ENCODE assay signal across 1 fruit fly cellular context in genomic region chr2L:7295924-7296323, dm6.
TF ChIP-seq lines count a peak whose summit lies in the region.

No protein-coding gene starts in this region.

TF ChIP-seq in whole organism, embryonic, 481 proteins besides CTCF, POLR2A, EP300 and RAD21 (continued from another document and continues in another):
- peak; percentile 80 for TF ChIP-seq az2 (GFP tag; optimal IDR thresholded peaks at IDR 0.05; lab: Kevin White, UChicago)
- TF ChIP-seq CG11247 (GFP tag; IDR thresholded peaks at IDR 0.05; lab: Robert Waterston, UW) = no peak
- peak; percentile 70 for TF ChIP-seq Six4 (GFP tag; optimal IDR thresholded peaks at IDR 0.05; lab: Kevin White, UChicago)
- TF ChIP-seq rib (GFP tag; IDR thresholded peaks at IDR 0.05; lab: Robert Waterston, UW) = no peak
- TF ChIP-seq ash1 (GFP tag; optimal IDR thresholded peaks at IDR 0.05; lab: Kevin White, UChicago) = no peak
- TF ChIP-seq CG2129 (GFP tag; IDR thresholded peaks at IDR 0.05; lab: Robert Waterston, UW; ENCODE audit: partially characterized antibody) = no peak
- TF ChIP-seq CG17912 (GFP tag; optimal IDR thresholded peaks at IDR 0.05; lab: Kevin White, UChicago) = no peak
- no peak for TF ChIP-seq Ets65A (GFP tag; lab: Kevin White, UChicago)
- peak; percentile 77; the same call in 2 of the 3 replicates for TF ChIP-seq so (GFP tag; IDR thresholded peaks at IDR 0.05; lab: Robert Waterston, UW)
- TF ChIP-seq Dip3 (GFP tag; optimal IDR thresholded peaks at IDR 0.05; lab: Kevin White, UChicago) = no peak
- no peak for TF ChIP-seq CG9932 (GFP tag; IDR thresholded peaks at IDR 0.05; lab: Robert Waterston, UW)
- TF ChIP-seq NfI (GFP tag; optimal IDR thresholded peaks at IDR 0.05; lab: Kevin White, UChicago) = peak; percentile 57
- TF ChIP-seq cas (GFP tag; IDR thresholded peaks at IDR 0.05; lab: Robert Waterston, UW) = no peak
- peak; percentile 43 for TF ChIP-seq nau (GFP tag; optimal IDR thresholded peaks at IDR 0.05; lab: Kevin White, UChicago)
- TF ChIP-seq Bteb2 (GFP tag; optimal IDR thresholded peaks at IDR 0.05; lab: Kevin White, UChicago) = no peak
- TF ChIP-seq B-H2 (GFP tag; optimal IDR thresholded peaks at IDR 0.05; lab: Kevin White, UChicago) = no peak
- peak; percentile 41 for TF ChIP-seq lilli (GFP tag; optimal IDR thresholded peaks at IDR 0.05; lab: Kevin White, UChicago)
- peak; percentile 78 for TF ChIP-seq Ptx1 (GFP tag; IDR thresholded peaks at IDR 0.05; lab: Robert Waterston, UW)
- TF ChIP-seq tgo (GFP tag; IDR thresholded peaks at IDR 0.05; lab: Robert Waterston, UW) = peak; percentile 59; the same call in 2 of the 3 replicates
- peak; percentile 90 for TF ChIP-seq phol (tag; optimal IDR thresholded peaks at IDR 0.05; lab: Kevin White, UChicago)
- TF ChIP-seq CG17328 (GFP tag; IDR thresholded peaks at IDR 0.05; lab: Robert Waterston, UW) = peak; percentile 85
- peak; percentile 76 for TF ChIP-seq sisA (GFP tag; IDR thresholded peaks at IDR 0.05; lab: Robert Waterston, UW)
- 0 out of 2 replicates have a peak, but pooled peaks have one; percentile 18 for TF ChIP-seq CG5953 (GFP tag; IDR thresholded peaks at IDR 0.05; lab: Robert Waterston, UW)
- no peak for TF ChIP-seq CG7987 (GFP tag; optimal IDR thresholded peaks at IDR 0.05; lab: Kevin White, UChicago)
- TF ChIP-seq ewg (GFP tag; optimal IDR thresholded peaks at IDR 0.05; lab: Kevin White, UChicago) = peak; percentile 65
- peak; percentile 65 for TF ChIP-seq CG10959 (GFP tag; IDR thresholded peaks at IDR 0.05; lab: Robert Waterston, UW)
- TF ChIP-seq CG9609 (GFP tag; optimal IDR thresholded peaks at IDR 0.05; lab: Kevin White, UChicago) = no peak
- peak; percentile 27 for TF ChIP-seq CG12236 (GFP tag; optimal IDR thresholded peaks at IDR 0.05; lab: Kevin White, UChicago)
- peak; percentile 34 for TF ChIP-seq CG12299 (tag; optimal IDR thresholded peaks at IDR 0.05; lab: Kevin White, UChicago)
- TF ChIP-seq row (GFP tag; IDR thresholded peaks at IDR 0.05; lab: Robert Waterston, UW) = peak; percentile 74
- TF ChIP-seq eve (GFP tag; optimal IDR thresholded peaks at IDR 0.05; lab: Kevin White, UChicago) = peak; percentile 19 to 91
- TF ChIP-seq scrt (GFP tag; optimal IDR thresholded peaks at IDR 0.05; lab: Kevin White, UChicago) = no peak
- no peak for TF ChIP-seq inv (GFP tag; IDR thresholded peaks at IDR 0.05; lab: Robert Waterston, UW; ENCODE audit: partially characterized antibody)
- no peak for TF ChIP-seq Opbp (GFP tag; IDR thresholded peaks at IDR 0.05; lab: Robert Waterston, UW; ENCODE audit: partially characterized antibody)
- no peak for TF ChIP-seq CG18011 (GFP tag; optimal IDR thresholded peaks at IDR 0.05; lab: Kevin White, UChicago)
- peak; percentile 12 for TF ChIP-seq CG7786 (GFP tag; optimal IDR thresholded peaks at IDR 0.05; lab: Kevin White, UChicago)
- no peak for TF ChIP-seq Dfd (GFP tag; optimal IDR thresholded peaks at IDR 0.05; lab: Kevin White, UChicago)
- TF ChIP-seq Doc2 (GFP tag; IDR thresholded peaks at IDR 0.05; lab: Robert Waterston, UW) = no peak
- no peak for TF ChIP-seq pan (optimal IDR thresholded peaks at IDR 0.05; lab: Kevin White, UChicago)
- TF ChIP-seq pan (GFP tag; optimal IDR thresholded peaks at IDR 0.05 in 1 of 2, IDR thresholded peaks at IDR 0.05 in 1 of 2) = peak in 1 of 2 experiments; percentile 66
- TF ChIP-seq fd102C (GFP tag; optimal IDR thresholded peaks at IDR 0.05; lab: Kevin White, UChicago) = peak; percentile 73
- TF ChIP-seq CG14710 (tag; optimal IDR thresholded peaks at IDR 0.05; lab: Kevin White, UChicago) = peak; percentile 85
- TF ChIP-seq CG8089 (GFP tag; optimal IDR thresholded peaks at IDR 0.05; lab: Kevin White, UChicago) = no peak
- TF ChIP-seq bowl (GFP tag; IDR thresholded peaks at IDR 0.05; lab: Robert Waterston, UW) = no peak
- TF ChIP-seq Hr51 (GFP tag; optimal IDR thresholded peaks at IDR 0.05; lab: Kevin White, UChicago) = peak in 1 of 2 experiments; percentile 83
- TF ChIP-seq CG2889 (GFP tag; IDR thresholded peaks at IDR 0.05; lab: Robert Waterston, UW) = no peak
- TF ChIP-seq CG31224 (GFP tag; IDR thresholded peaks at IDR 0.05; lab: Robert Waterston, UW) = no peak
- peak in 1 of 2 experiments; percentile 65 for TF ChIP-seq Hr78 (GFP tag; optimal IDR thresholded peaks at IDR 0.05; lab: Kevin White, UChicago)
- TF ChIP-seq zen2 (GFP tag; IDR thresholded peaks at IDR 0.05; lab: Robert Waterston, UW; ENCODE audit: partially characterized antibody) = no peak
- TF ChIP-seq danr (GFP tag; IDR thresholded peaks at IDR 0.05; lab: Robert Waterston, UW) = peak; percentile 41
- no peak for TF ChIP-seq CG3163 (GFP tag; optimal IDR thresholded peaks at IDR 0.05; lab: Kevin White, UChicago)
- peak; percentile 79 for TF ChIP-seq grau (tag; optimal IDR thresholded peaks at IDR 0.05; lab: Kevin White, UChicago)
- peak; percentile 91 for TF ChIP-seq CG10979 (tag; optimal IDR thresholded peaks at IDR 0.05; lab: Kevin White, UChicago)
- TF ChIP-seq run (tag; optimal IDR thresholded peaks at IDR 0.05; lab: Kevin White, UChicago) = peak; percentile 73
- peak; percentile 43 for TF ChIP-seq ranshi (GFP tag; IDR thresholded peaks at IDR 0.05; lab: Robert Waterston, UW)
- TF ChIP-seq Dref (GFP tag; IDR thresholded peaks at IDR 0.05; lab: Robert Waterston, UW) = no peak
- peak; percentile 7 for TF ChIP-seq Hmr (GFP tag; optimal IDR thresholded peaks at IDR 0.05; lab: Kevin White, UChicago)
- no peak for TF ChIP-seq Fer1 (GFP tag; optimal IDR thresholded peaks at IDR 0.05; lab: Kevin White, UChicago)
- peak; percentile 74 for TF ChIP-seq Spps (tag; optimal IDR thresholded peaks at IDR 0.05; lab: Kevin White, UChicago)
- TF ChIP-seq CG10274 (GFP tag; optimal IDR thresholded peaks at IDR 0.05; lab: Kevin White, UChicago) = no peak
- TF ChIP-seq Dad (GFP tag; optimal IDR thresholded peaks at IDR 0.05; lab: Kevin White, UChicago) = no peak
- no peak for TF ChIP-seq sr (GFP tag; IDR thresholded peaks at IDR 0.05; lab: Robert Waterston, UW)
- TF ChIP-seq Vsx1 (GFP tag; optimal IDR thresholded peaks at IDR 0.05; lab: Kevin White, UChicago) = peak; percentile 34
- peak; percentile 73 for TF ChIP-seq CG6813 (GFP tag; optimal IDR thresholded peaks at IDR 0.05; lab: Kevin White, UChicago)
- 0 out of 2 replicates have a peak, but pooled peaks have one; percentile 31 for TF ChIP-seq sob (GFP tag; IDR thresholded peaks at IDR 0.05; lab: Robert Waterston, UW)
- no peak for TF ChIP-seq vnd (GFP tag; IDR thresholded peaks at IDR 0.05; lab: Robert Waterston, UW; ENCODE audit: partially characterized antibody)
- peak; percentile 51; the same call in 1 of the 2 replicates for TF ChIP-seq Nf-YA (GFP tag; IDR thresholded peaks at IDR 0.05; lab: Robert Waterston, UW)
- peak; percentile 80; the same call in 2 of the 3 replicates for TF ChIP-seq CG3726 (GFP tag; IDR thresholded peaks at IDR 0.05; lab: Robert Waterston, UW)
- TF ChIP-seq CG13123 (GFP tag; optimal IDR thresholded peaks at IDR 0.05; lab: Kevin White, UChicago) = no peak
- TF ChIP-seq maf-S (GFP tag; optimal IDR thresholded peaks at IDR 0.05; lab: Kevin White, UChicago) = no peak
- no peak for TF ChIP-seq tx (GFP tag; optimal IDR thresholded peaks at IDR 0.05; lab: Kevin White, UChicago)
- no peak for TF ChIP-seq gfzf (GFP tag; optimal IDR thresholded peaks at IDR 0.05; lab: Kevin White, UChicago)
- TF ChIP-seq BtbVII (GFP tag; optimal IDR thresholded peaks at IDR 0.05; lab: Kevin White, UChicago) = peak; percentile 33
- no peak for TF ChIP-seq fd3F (GFP tag; optimal IDR thresholded peaks at IDR 0.05; lab: Kevin White, UChicago)
- peak; percentile 49 for TF ChIP-seq MTF-1 (GFP tag; optimal IDR thresholded peaks at IDR 0.05; lab: Kevin White, UChicago; ENCODE audit: borderline replicate concordance)
- TF ChIP-seq Hey (tag; optimal IDR thresholded peaks at IDR 0.05; lab: Kevin White, UChicago) = no peak
- no peak for TF ChIP-seq CG32532 (GFP tag; IDR thresholded peaks at IDR 0.05; lab: Robert Waterston, UW)
- peak; percentile 70; the same call in 1 of the 2 replicates for TF ChIP-seq chm (GFP tag; IDR thresholded peaks at IDR 0.05; lab: Robert Waterston, UW)
- no peak for TF ChIP-seq dati (GFP tag; IDR thresholded peaks at IDR 0.05; lab: Robert Waterston, UW)
- no peak for TF ChIP-seq bigmax (GFP tag; optimal IDR thresholded peaks at IDR 0.05; lab: Kevin White, UChicago)
- no peak for TF ChIP-seq CkIIα-i1 (GFP tag; IDR thresholded peaks at IDR 0.05; lab: Robert Waterston, UW)
- TF ChIP-seq CG11696 (GFP tag; IDR thresholded peaks at IDR 0.05; lab: Robert Waterston, UW) = peak; percentile 42; the same call in 1 of the 2 replicates
- peak; percentile 29 for TF ChIP-seq btn (GFP tag; optimal IDR thresholded peaks at IDR 0.05; lab: Kevin White, UChicago)
- TF ChIP-seq CG6854 (GFP tag; optimal IDR thresholded peaks at IDR 0.05; lab: Kevin White, UChicago) = peak; percentile 20
- TF ChIP-seq CG3995 (GFP tag; optimal IDR thresholded peaks at IDR 0.05; lab: Kevin White, UChicago) = no peak
- peak; percentile 23 for TF ChIP-seq CG4854 (GFP tag; optimal IDR thresholded peaks at IDR 0.05; lab: Kevin White, UChicago)
- TF ChIP-seq Hr3 (GFP tag; optimal IDR thresholded peaks at IDR 0.05; lab: Kevin White, UChicago) = peak; percentile 67
- TF ChIP-seq CG10462 (GFP tag; optimal IDR thresholded peaks at IDR 0.05; lab: Kevin White, UChicago) = peak; percentile 56
- peak; percentile 49 for TF ChIP-seq CG12659 (GFP tag; optimal IDR thresholded peaks at IDR 0.05; lab: Kevin White, UChicago)
- TF ChIP-seq gcm (GFP tag; optimal IDR thresholded peaks at IDR 0.05; lab: Kevin White, UChicago) = peak; percentile 84
- TF ChIP-seq CG4404 (GFP tag; IDR thresholded peaks at IDR 0.05; lab: Robert Waterston, UW) = peak; percentile 86
- TF ChIP-seq CG7372 (GFP tag; IDR thresholded peaks at IDR 0.05; lab: Robert Waterston, UW) = peak; percentile 37; the same call in 1 of the 2 replicates
- TF ChIP-seq CG17385 (GFP tag; optimal IDR thresholded peaks at IDR 0.05; lab: Kevin White, UChicago) = peak; percentile 66
- peak in 1 of 3 experiments; percentile 93 for TF ChIP-seq lola (GFP tag; optimal IDR thresholded peaks at IDR 0.05; lab: Kevin White, UChicago)
- peak in 1 of 2 experiments; percentile 3 for TF ChIP-seq tll (GFP tag; optimal IDR thresholded peaks at IDR 0.05; lab: Kevin White, UChicago)
- no peak for TF ChIP-seq mld (GFP tag; IDR thresholded peaks at IDR 0.05; lab: Robert Waterston, UW; ENCODE audit: partially characterized antibody)
- peak; percentile 83 for TF ChIP-seq Oli (tag; optimal IDR thresholded peaks at IDR 0.05; lab: Kevin White, UChicago)
- TF ChIP-seq wek (GFP tag; optimal IDR thresholded peaks at IDR 0.05; lab: Kevin White, UChicago) = peak; percentile 29
- no peak for TF ChIP-seq BEAF-32 (GFP tag; optimal IDR thresholded peaks at IDR 0.05; lab: Kevin White, UChicago)
- peak; percentile 58 for TF ChIP-seq Mad (GFP tag; optimal IDR thresholded peaks at IDR 0.05; lab: Kevin White, UChicago)
- peak; percentile 50; the same call in 1 of the 2 replicates for TF ChIP-seq wdn (GFP tag; IDR thresholded peaks at IDR 0.05; lab: Robert Waterston, UW)
- TF ChIP-seq amos (GFP tag; IDR thresholded peaks at IDR 0.05; lab: Robert Waterston, UW; ENCODE audit: partially characterized antibody) = no peak; the same call in 1 of the 2 replicates
- no peak for TF ChIP-seq Tbp (GFP tag; optimal IDR thresholded peaks at IDR 0.05; lab: Kevin White, UChicago)
- TF ChIP-seq Xrp1 (GFP tag; IDR thresholded peaks at IDR 0.05; lab: Robert Waterston, UW) = peak; percentile 92
- TF ChIP-seq Doc3 (GFP tag; IDR thresholded peaks at IDR 0.05; lab: Robert Waterston, UW; ENCODE audit: partially characterized antibody) = no peak
- TF ChIP-seq CG4730 (GFP tag; IDR thresholded peaks at IDR 0.05; lab: Robert Waterston, UW) = peak; percentile 44; the same call in 1 of the 2 replicates
- peak; percentile 91 for TF ChIP-seq CG18262 (tag; optimal IDR thresholded peaks at IDR 0.05; lab: Kevin White, UChicago)
- peak; percentile 20 for TF ChIP-seq sd (tag; optimal IDR thresholded peaks at IDR 0.05; lab: Kevin White, UChicago)
- no peak for TF ChIP-seq pb (GFP tag; optimal IDR thresholded peaks at IDR 0.05; lab: Kevin White, UChicago)
- 0 out of 2 replicates have a peak, but pooled peaks have one; percentile 16 for TF ChIP-seq CG9215 (GFP tag; IDR thresholded peaks at IDR 0.05; lab: Robert Waterston, UW)
- TF ChIP-seq cato (GFP tag; optimal IDR thresholded peaks at IDR 0.05; lab: Kevin White, UChicago; ENCODE audit: borderline replicate concordance) = peak; percentile 57
- peak; percentile 75 for TF ChIP-seq CG12219 (GFP tag; optimal IDR thresholded peaks at IDR 0.05; lab: Kevin White, UChicago)
- peak; percentile 5 to 83 for TF ChIP-seq chif (GFP tag; optimal IDR thresholded peaks at IDR 0.05; lab: Kevin White, UChicago)
- TF ChIP-seq CG7271 (tag; optimal IDR thresholded peaks at IDR 0.05; lab: Kevin White, UChicago) = peak; percentile 55
- peak; percentile 31 for TF ChIP-seq HmgZ (tag; optimal IDR thresholded peaks at IDR 0.05; lab: Kevin White, UChicago)
- TF ChIP-seq CG6683 (GFP tag; optimal IDR thresholded peaks at IDR 0.05; lab: Kevin White, UChicago) = no peak
- TF ChIP-seq CG17802 (tag; optimal IDR thresholded peaks at IDR 0.05; lab: Kevin White, UChicago) = peak; percentile 18
- TF ChIP-seq HLH54F (GFP tag; optimal IDR thresholded peaks at IDR 0.05; lab: Kevin White, UChicago) = peak; percentile 11
- no peak for TF ChIP-seq ERR (GFP tag; optimal IDR thresholded peaks at IDR 0.05; lab: Kevin White, UChicago)
- peak; percentile 64 for TF ChIP-seq odd (GFP tag; optimal IDR thresholded peaks at IDR 0.05; lab: Kevin White, UChicago)
- TF ChIP-seq CG9797 (GFP tag; optimal IDR thresholded peaks at IDR 0.05; lab: Kevin White, UChicago) = no peak
- TF ChIP-seq CG11723 (GFP tag; optimal IDR thresholded peaks at IDR 0.05; lab: Kevin White, UChicago) = peak; percentile 68
- peak; percentile 65 for TF ChIP-seq CG4707 (GFP tag; optimal IDR thresholded peaks at IDR 0.05; lab: Kevin White, UChicago)
- no peak for TF ChIP-seq chinmo (GFP tag; IDR thresholded peaks at IDR 0.05; lab: Robert Waterston, UW; ENCODE audit: partially characterized antibody)
- peak; percentile 71 for TF ChIP-seq ttk (GFP tag; IDR thresholded peaks at IDR 0.05; lab: Robert Waterston, UW)
- TF ChIP-seq Antp (GFP tag; optimal IDR thresholded peaks at IDR 0.05; lab: Kevin White, UChicago) = no peak
- peak; percentile 79 for TF ChIP-seq CG2678 (tag; optimal IDR thresholded peaks at IDR 0.05; lab: Kevin White, UChicago)
- peak in 1 of 2 experiments; percentile 14 for TF ChIP-seq crp (GFP tag; optimal IDR thresholded peaks at IDR 0.05; lab: Kevin White, UChicago)
- peak; percentile 55 for TF ChIP-seq CG1233 (GFP tag; optimal IDR thresholded peaks at IDR 0.05; lab: Kevin White, UChicago)
- TF ChIP-seq eyg (GFP tag; optimal IDR thresholded peaks at IDR 0.05; lab: Kevin White, UChicago) = no peak
